Fruit fly (Drosophila melanogaster): ENCODE data around the gene bigmax.

Gene bigmax

DNA sequence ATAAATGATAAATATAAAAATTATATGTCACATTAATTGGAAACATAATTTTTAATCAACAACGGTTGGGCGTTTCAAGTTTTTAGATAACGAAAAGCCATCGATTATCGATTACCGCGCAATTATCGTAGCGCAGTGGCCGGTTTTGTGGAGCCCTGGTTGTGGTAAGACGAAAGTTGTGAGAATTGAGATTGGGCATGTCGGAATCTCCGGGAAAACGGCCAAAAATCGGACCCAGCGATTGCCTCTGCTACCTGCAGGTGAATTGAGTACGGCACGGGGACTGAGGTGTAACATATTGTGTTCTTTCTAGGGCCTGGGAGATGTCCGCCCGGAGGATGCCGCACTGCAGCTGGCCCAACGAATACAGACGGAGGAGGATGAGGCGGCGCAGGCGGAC, 4.7 kb downstream of the bigmax start, which contains the start of gene CG3368 (continued):
- no peak for TF ChIP-seq Ets97D (GFP tag; optimal IDR thresholded peaks at IDR 0.05)
- no peak for TF ChIP-seq wek (GFP tag; optimal IDR thresholded peaks at IDR 0.05)
- TF ChIP-seq rib (GFP tag; IDR thresholded peaks at IDR 0.05), result no peak
- no peak for TF ChIP-seq Ravus (GFP tag; IDR thresholded peaks at IDR 0.05)
- no peak for TF ChIP-seq HLH54F (GFP tag; optimal IDR thresholded peaks at IDR 0.05)
- no peak for TF ChIP-seq ase (GFP tag; IDR thresholded peaks at IDR 0.05)
- peak; percentile 52 for TF ChIP-seq CG2116 (GFP tag; optimal IDR thresholded peaks at IDR 0.05)
- TF ChIP-seq trem (tag; optimal IDR thresholded peaks at IDR 0.05), result peak; percentile 24
- TF ChIP-seq pzg (GFP tag; optimal IDR thresholded peaks at IDR 0.05), result peak; percentile 49
- no peak for TF ChIP-seq CG14050 (GFP tag; IDR thresholded peaks at IDR 0.05)
- TF ChIP-seq CG2875 (GFP tag; optimal IDR thresholded peaks at IDR 0.05), result no peak
- TF ChIP-seq odd (GFP tag; optimal IDR thresholded peaks at IDR 0.05), result no peak
- TF ChIP-seq CG12299 (tag; optimal IDR thresholded peaks at IDR 0.05), result no peak
- TF ChIP-seq Hand (GFP tag; optimal IDR thresholded peaks at IDR 0.05), result no peak
- no peak for TF ChIP-seq slbo (GFP tag; IDR thresholded peaks at IDR 0.05)
- peak; percentile 85 for TF ChIP-seq Dref (GFP tag; IDR thresholded peaks at IDR 0.05)
- TF ChIP-seq C15 (GFP tag; IDR thresholded peaks at IDR 0.05), result no peak
- TF ChIP-seq CG5953 (GFP tag; IDR thresholded peaks at IDR 0.05), result no peak
- TF ChIP-seq MBD-R2 (GFP tag; IDR thresholded peaks at IDR 0.05), result peak; percentile 84
- no peak for TF ChIP-seq Xrp1 (GFP tag; IDR thresholded peaks at IDR 0.05)
- no peak for TF ChIP-seq sisA (GFP tag; IDR thresholded peaks at IDR 0.05)
- no peak for TF ChIP-seq HmgZ (tag; optimal IDR thresholded peaks at IDR 0.05)
- TF ChIP-seq CG14860 (GFP tag; IDR thresholded peaks at IDR 0.05; ENCODE audit: partially characterized antibody), result peak; percentile 74
- no peak for TF ChIP-seq CG2120 (GFP tag; optimal IDR thresholded peaks at IDR 0.05)
- 0 out of 2 replicates have a peak, but pooled peaks have one; percentile 16 for TF ChIP-seq crol (GFP tag; IDR thresholded peaks at IDR 0.05)
- no peak for TF ChIP-seq h (optimal IDR thresholded peaks at IDR 0.05)
- TF ChIP-seq CG13775 (GFP tag; optimal IDR thresholded peaks at IDR 0.05), result no peak
- TF ChIP-seq maf-S (GFP tag; optimal IDR thresholded peaks at IDR 0.05), result no peak
- TF ChIP-seq az2 (GFP tag; optimal IDR thresholded peaks at IDR 0.05), result no peak
- TF ChIP-seq pros (GFP tag; optimal IDR thresholded peaks at IDR 0.05), result no peak
- no peak for TF ChIP-seq corto (GFP tag; optimal IDR thresholded peaks at IDR 0.05)
- no peak for TF ChIP-seq Taf1 (GFP tag; IDR thresholded peaks at IDR 0.05)
- no peak for TF ChIP-seq so (GFP tag; IDR thresholded peaks at IDR 0.05)
- TF ChIP-seq CG6654 (GFP tag; optimal IDR thresholded peaks at IDR 0.05), result no peak
- TF ChIP-seq Aef1 (GFP tag; IDR thresholded peaks at IDR 0.05), result no peak
- TF ChIP-seq vfl (GFP tag; optimal IDR thresholded peaks at IDR 0.05), result no peak
- no peak for TF ChIP-seq CG4360 (GFP tag; IDR thresholded peaks at IDR 0.05)
- TF ChIP-seq toy (GFP tag; IDR thresholded peaks at IDR 0.05), result no peak
- TF ChIP-seq Atf3 (GFP tag; optimal IDR thresholded peaks at IDR 0.05), result no peak
- TF ChIP-seq CG15269 (tag; optimal IDR thresholded peaks at IDR 0.05), result no peak
- no peak for TF ChIP-seq CG11093 (GFP tag; IDR thresholded peaks at IDR 0.05)
- no peak for TF ChIP-seq zf30C (GFP tag; optimal IDR thresholded peaks at IDR 0.05)
- no peak for TF ChIP-seq sim (GFP tag; IDR thresholded peaks at IDR 0.05)
- TF ChIP-seq Hr39 (optimal IDR thresholded peaks at IDR 0.05), result no peak
- TF ChIP-seq CG9609 (GFP tag; optimal IDR thresholded peaks at IDR 0.05), result no peak
- TF ChIP-seq Ets65A (GFP tag), result peak; percentile 9
- TF ChIP-seq exex (tag; optimal IDR thresholded peaks at IDR 0.05), result peak; percentile 20
- TF ChIP-seq CG13894 (tag; optimal IDR thresholded peaks at IDR 0.05), result peak; percentile 30
- TF ChIP-seq Side (GFP tag; optimal IDR thresholded peaks at IDR 0.05), result no peak
- peak; percentile 55 for TF ChIP-seq MESR4 (GFP tag; optimal IDR thresholded peaks at IDR 0.05)
- TF ChIP-seq CG4328 (GFP tag; optimal IDR thresholded peaks at IDR 0.05), result no peak
- no peak for TF ChIP-seq p53 (GFP tag; optimal IDR thresholded peaks at IDR 0.05)
- TF ChIP-seq croc (GFP tag; conservative IDR thresholded peaks at IDR 0.05), result no peak
- TF ChIP-seq chinmo (GFP tag; IDR thresholded peaks at IDR 0.05; ENCODE audit: partially characterized antibody), result peak; percentile 65; the same call in 1 of the 4 replicates

Data from whole organism, embryonic.